Worm (Caenorhabditis elegans): Measurements from ENCODE around the gene hil-1.

- TF ChIP-seq sptf-1 (tag; optimal IDR thresholded peaks at IDR 0.05) = no peak
- TF ChIP-seq nhr-2 (tag; optimal IDR thresholded peaks at IDR 0.05) = no peak
- no peak for TF ChIP-seq mls-2 (tag; optimal IDR thresholded peaks at IDR 0.05)
- TF ChIP-seq mab-5 (tag; optimal IDR thresholded peaks at IDR 0.05) = no peak
- TF ChIP-seq bed-3 (GFP tag; optimal IDR thresholded peaks at IDR 0.05) = no peak
- TF ChIP-seq snpc-4 (tag; optimal IDR thresholded peaks at IDR 0.05) = no peak
- TF ChIP-seq lsy-2 (tag; optimal IDR thresholded peaks at IDR 0.05) = no peak
- TF ChIP-seq unc-39 (tag; optimal IDR thresholded peaks at IDR 0.05) = no peak
- TF ChIP-seq lin-13 (tag; optimal IDR thresholded peaks at IDR 0.05) = no peak
- no peak for TF ChIP-seq unc-62 (GFP tag; optimal IDR thresholded peaks at IDR 0.05)
- TF ChIP-seq ces-1 (GFP tag; optimal IDR thresholded peaks at IDR 0.05) = no peak
- TF ChIP-seq mep-1 (tag; optimal IDR thresholded peaks at IDR 0.05) = no peak
- no peak for TF ChIP-seq elt-3 (tag; optimal IDR thresholded peaks at IDR 0.05)
Observed at ce11 chrV:14928248-14928647, 21.3 kb upstream of the hil-1 start, which contains the start of gene srg-55.
